Worm (Caenorhabditis elegans) whole organism, L3 larva: Measurements from ENCODE around the gene rheb-1.

ENCODE experiments used
- R02D3.7 ChIP-seq: fragments of 150-350 bp; optimal IDR thresholded peaks from 2 replicates; lab custom pipeline; 2014; ENCODE audit warnings: missing biosample characterization, missing genetic modification characterization
- ZK546.5 ChIP-seq: sonication (generic microtip); optimal IDR thresholded peaks from 2 replicates; lab custom pipeline; 2017; ENCODE audit warnings: missing biosample characterization, missing genetic modification characterization
- aly-2 ChIP-seq: fragments of 150-350 bp; optimal IDR thresholded peaks from 2 replicates; lab custom pipeline; 2014; ENCODE audit warnings: missing biosample characterization, missing genetic modification characterization
- ama-1 ChIP-seq: fragments of 150-350 bp; optimal IDR thresholded peaks from 2 replicates; lab custom pipeline; 2018
- ceh-16 ChIP-seq: sonication (generic microtip); optimal IDR thresholded peaks from 2 replicates; lab custom pipeline; 2017; ENCODE audit warnings: missing biosample characterization, missing genetic modification characterization
- ceh-28 ChIP-seq: fragments of 150-350 bp; optimal IDR thresholded peaks from 2 replicates; lab custom pipeline; 2014; ENCODE audit warnings: missing biosample characterization, missing genetic modification reagents, missing genetic modification characterization
- ceh-82 ChIP-seq: fragments of 150-350 bp; optimal IDR thresholded peaks from 2 replicates; lab custom pipeline; 2014; ENCODE audit warnings: missing biosample characterization, missing genetic modification characterization
- ceh-9 ChIP-seq: sonication (generic microtip); optimal IDR thresholded peaks from 2 replicates; lab custom pipeline; 2018; ENCODE audit warnings: missing biosample characterization, missing genetic modification characterization
- daf-12 ChIP-seq: fragments of 150-350 bp; optimal IDR thresholded peaks from 2 replicates; lab custom pipeline; 2014; ENCODE audit warnings: missing biosample characterization, missing genetic modification reagents, missing genetic modification characterization
- egl-27 ChIP-seq: sonication (generic microtip); optimal IDR thresholded peaks from 4 replicates; lab custom pipeline; 2017; ENCODE audit warnings: missing biosample characterization, missing genetic modification reagents, missing genetic modification characterization
- egl-5 ChIP-seq: fragments of 150-350 bp; optimal IDR thresholded peaks from 2 replicates; lab custom pipeline; 2017; ENCODE audit warnings: missing biosample characterization, missing genetic modification reagents, missing genetic modification characterization, inconsistent platforms
- elt-1 ChIP-seq: fragments of 150-350 bp; optimal IDR thresholded peaks from 2 replicates; lab custom pipeline; 2014; ENCODE audit warnings: missing biosample characterization, missing genetic modification characterization
- elt-2 ChIP-seq: sonication (generic microtip); optimal IDR thresholded peaks from 2 replicates; lab custom pipeline; 2016; ENCODE audit warnings: missing genetic modification reagents, mild to moderate bottlenecking, missing genetic modification characterization, missing compliant biosample characterization
- elt-3 ChIP-seq, 3 experiments: fragments of 150-350 bp in 1 of 3; sonication (generic microtip) in 2 of 3; optimal IDR thresholded peaks; 2 replicates in 2 of 3; 4 replicates in 1 of 3; lab custom pipeline; 2014 to 2017; ENCODE audit warnings: missing biosample characterization in 3 of 3, missing genetic modification characterization in 3 of 3
- eor-1 ChIP-seq, 2 experiments: fragments of 150-350 bp; optimal IDR thresholded peaks; 2 replicates each; lab custom pipeline; 2014 to 2018; ENCODE audit warnings: missing biosample characterization in 2 of 2, missing genetic modification characterization in 2 of 2
- fkh-10 ChIP-seq: sonication (generic microtip); optimal IDR thresholded peaks from 2 replicates; lab custom pipeline; 2017; ENCODE audit warnings: missing biosample characterization, missing genetic modification reagents, missing genetic modification characterization
- fkh-2 ChIP-seq: fragments of 150-350 bp; optimal IDR thresholded peaks from 2 replicates; lab custom pipeline; 2014; ENCODE audit warnings: missing biosample characterization, missing genetic modification reagents, missing genetic modification characterization
- fos-1 ChIP-seq: fragments of 150-350 bp; optimal IDR thresholded peaks from 2 replicates; lab custom pipeline; 2014; ENCODE audit warnings: missing biosample characterization, missing genetic modification characterization
- hmg-11 ChIP-seq: sonication (generic microtip); optimal IDR thresholded peaks from 2 replicates; lab custom pipeline; 2016; ENCODE audit warnings: missing genetic modification characterization, missing compliant biosample characterization
- jun-1 ChIP-seq: fragments of 150-350 bp; optimal IDR thresholded peaks from 2 replicates; lab custom pipeline; 2014; ENCODE audit warnings: missing biosample characterization, missing genetic modification reagents, missing genetic modification characterization
- lin-15B ChIP-seq: fragments of 150-350 bp; optimal IDR thresholded peaks from 2 replicates; lab custom pipeline; 2014; ENCODE audit warnings: missing biosample characterization, missing genetic modification characterization
- lin-39 ChIP-seq: fragments of 150-350 bp; optimal IDR thresholded peaks from 2 replicates; lab custom pipeline; 2018; ENCODE audit warnings: missing biosample characterization, missing genetic modification reagents, missing genetic modification characterization
- lsy-12 ChIP-seq: sonication (generic microtip); optimal IDR thresholded peaks from 2 replicates; lab custom pipeline; 2016; ENCODE audit warnings: mild to moderate bottlenecking, missing genetic modification characterization, missing compliant biosample characterization
- mdl-1 ChIP-seq: fragments of 150-350 bp; optimal IDR thresholded peaks from 2 replicates; lab custom pipeline; 2014; ENCODE audit warnings: missing biosample characterization, missing genetic modification characterization
- mml-1 ChIP-seq: fragments of 150-350 bp; sonication (generic microtip); optimal IDR thresholded peaks from 3 replicates; lab custom pipeline; 2014; ENCODE audit warnings: missing biosample characterization, missing genetic modification characterization
- nfya-1 ChIP-seq: sonication (generic microtip); optimal IDR thresholded peaks from 2 replicates; lab custom pipeline; 2017; ENCODE audit warnings: missing genetic modification characterization, mild to moderate bottlenecking, missing compliant biosample characterization, antibody characterized with exemption, moderate library complexity; ENCODE audit not compliant: insufficient read depth
- nhr-11 ChIP-seq: fragments of 150-350 bp; optimal IDR thresholded peaks from 2 replicates; lab custom pipeline; 2014; ENCODE audit warnings: missing biosample characterization, missing genetic modification characterization
- nhr-12 ChIP-seq: fragments of 150-350 bp; optimal IDR thresholded peaks from 2 replicates; lab custom pipeline; 2014; ENCODE audit warnings: missing biosample characterization, missing genetic modification characterization
- nhr-23 ChIP-seq: fragments of 150-350 bp; optimal IDR thresholded peaks from 2 replicates; lab custom pipeline; 2014; ENCODE audit warnings: missing biosample characterization, missing genetic modification reagents, missing genetic modification characterization
- nhr-237 ChIP-seq: fragments of 150-350 bp; optimal IDR thresholded peaks from 2 replicates; lab custom pipeline; 2014; ENCODE audit warnings: missing biosample characterization, missing genetic modification characterization
- nhr-25 ChIP-seq: sonication (generic microtip); optimal IDR thresholded peaks from 2 replicates; lab custom pipeline; 2017; ENCODE audit warnings: missing biosample characterization, missing genetic modification characterization
- nhr-28 ChIP-seq: fragments of 150-350 bp; optimal IDR thresholded peaks from 2 replicates; lab custom pipeline; 2014; ENCODE audit warnings: missing biosample characterization, missing genetic modification characterization
- nhr-43 ChIP-seq: sonication (generic microtip); optimal IDR thresholded peaks from 2 replicates; lab custom pipeline; 2016; ENCODE audit warnings: mild to moderate bottlenecking, missing genetic modification characterization, missing compliant biosample characterization; ENCODE audit not compliant: poor library complexity, severe bottlenecking
- nhr-67 ChIP-seq: fragments of 150-350 bp; optimal IDR thresholded peaks from 2 replicates; lab custom pipeline; 2014; ENCODE audit warnings: missing biosample characterization, missing genetic modification characterization
- nhr-76 ChIP-seq: fragments of 150-350 bp; sonication (generic microtip); optimal IDR thresholded peaks from 5 replicates; lab custom pipeline; 2014; ENCODE audit warnings: missing biosample characterization, missing genetic modification characterization
- nhr-77 ChIP-seq: fragments of 150-350 bp; optimal IDR thresholded peaks from 2 replicates; lab custom pipeline; 2014; ENCODE audit warnings: missing biosample characterization, missing genetic modification characterization
- pha-4 ChIP-seq: fragments of 150-350 bp; optimal IDR thresholded peaks from 2 replicates; lab custom pipeline; 2014; ENCODE audit warnings: missing biosample characterization, missing genetic modification reagents, missing genetic modification characterization
- pqm-1 ChIP-seq: fragments of 150-350 bp; optimal IDR thresholded peaks from 2 replicates; lab custom pipeline; 2017; ENCODE audit warnings: missing biosample characterization, missing genetic modification characterization, inconsistent platforms
- sea-2 ChIP-seq: fragments of 150-350 bp; sonication (generic microtip); optimal IDR thresholded peaks from 4 replicates; lab custom pipeline; 2014; ENCODE audit warnings: missing biosample characterization, missing genetic modification reagents, missing genetic modification characterization
- skn-1 ChIP-seq: fragments of 150-350 bp; optimal IDR thresholded peaks from 2 replicates; lab custom pipeline; 2014; ENCODE audit warnings: missing biosample characterization, missing genetic modification characterization
- snpc-4 ChIP-seq: fragments of 150-350 bp; optimal IDR thresholded peaks from 2 replicates; lab custom pipeline; 2014; ENCODE audit warnings: missing biosample characterization, missing genetic modification characterization
- tbx-2 ChIP-seq: sonication (generic microtip); optimal IDR thresholded peaks from 2 replicates; lab custom pipeline; 2016; ENCODE audit warnings: mild to moderate bottlenecking, missing genetic modification characterization, missing compliant biosample characterization
- unc-39 ChIP-seq: sonication (generic microtip); optimal IDR thresholded peaks from 4 replicates; lab custom pipeline; 2017; ENCODE audit warnings: missing biosample characterization, missing genetic modification characterization
- unc-62 ChIP-seq: fragments of 150-350 bp; sonication (generic microtip); optimal IDR thresholded peaks from 4 replicates; lab custom pipeline; 2014; ENCODE audit warnings: missing biosample characterization, missing genetic modification reagents, missing genetic modification characterization
- zag-1 ChIP-seq: fragments of 150-350 bp; optimal IDR thresholded peaks from 2 replicates; lab custom pipeline; 2014; ENCODE audit warnings: missing biosample characterization, missing genetic modification characterization
- ztf-11 ChIP-seq: fragments of 150-350 bp; optimal IDR thresholded peaks from 2 replicates; lab custom pipeline; 2014; ENCODE audit warnings: missing biosample characterization, missing genetic modification characterization
- ztf-4 ChIP-seq: fragments of 150-350 bp; optimal IDR thresholded peaks from 2 replicates; lab custom pipeline; 2014; ENCODE audit warnings: missing biosample characterization, missing genetic modification characterization

Gene rheb-1

ce11 chrIII:9455980-9456658 lies at the start of gene rheb-1, which contains the start of gene spk-1:
TSS of gene rheb-1 (minus strand) at chrIII:9456030.
TSS of gene spk-1 (plus strand) at chrIII:9456608.
- TF ChIP-seq hmg-11 (tag; lab: Kevin White, UChicago) (peak; percentile 82), lin-39 (tag; lab: Kevin White, UChicago) (peak; percentile 94), nhr-12 (tag; lab: Kevin White, UChicago) (no peak), egl-27 (tag; lab: Kevin White, UChicago) (peak; percentile 62), egl-5 (peak; percentile 61), zag-1 (tag; lab: Kevin White, UChicago) (no peak), tbx-2 (peak; percentile 66), nhr-23 (peak; percentile 83), ceh-9 (no peak), ztf-11 (tag; lab: Kevin White, UChicago) (no peak), sea-2 (no peak), unc-39 (tag; lab: Kevin White, UChicago) (no peak), lin-15B (tag; lab: Kevin White, UChicago) (peak; percentile 86), snpc-4 (peak; percentile 92), fos-1 (tag; lab: Kevin White, UChicago) (no peak), nhr-237 (tag; lab: Kevin White, UChicago) (no peak), R02D3.7 (tag; lab: Kevin White, UChicago) (peak; percentile 71), ceh-82 (tag; lab: Kevin White, UChicago) (peak; percentile 41), elt-1 (peak; percentile 36), elt-2 (tag; lab: Kevin White, UChicago) (peak; percentile 98), nhr-76 (tag; lab: Kevin White, UChicago) (no peak), nhr-28 (no peak), elt-3 (tag; optimal IDR thresholded peaks at IDR 0.05; lab: Kevin White, UChicago) (no peak), nhr-67 (no peak), jun-1 (tag; lab: Kevin White, UChicago) (peak; percentile 90), nhr-25 (tag; lab: Kevin White, UChicago) (peak; percentile 90), aly-2 (no peak), mml-1 (no peak), nhr-77 (tag; lab: Kevin White, UChicago) (no peak), skn-1 (tag; lab: Kevin White, UChicago) (peak; percentile 39), eor-1 (tag; optimal IDR thresholded peaks at IDR 0.05; lab: Kevin White, UChicago) (no peak), daf-12 (tag; lab: Kevin White, UChicago) (no peak), unc-62 (GFP tag; lab: Kevin White, UChicago) (peak; percentile 24), ceh-16 (tag; lab: Kevin White, UChicago) (peak; percentile 70), ZK546.5 (tag; lab: Kevin White, UChicago) (peak; percentile 90), nfya-1 (tag; lab: Kevin White, UChicago) (peak; percentile 95), nhr-43 (tag; lab: Kevin White, UChicago) (peak; percentile 89), nhr-11 (tag; lab: Kevin White, UChicago) (peak; percentile 17), pqm-1 (peak; percentile 96), fkh-2 (no peak), pha-4 (tag; lab: Kevin White, UChicago) (peak; percentile 99), mdl-1 (peak; percentile 7), ceh-28 (tag; lab: Kevin White, UChicago) (peak; percentile 91), lsy-12 (tag; lab: Kevin White, UChicago) (peak; percentile 95), ztf-4 (tag; lab: Kevin White, UChicago) (peak; percentile 58), fkh-10 (peak; percentile 47), ama-1 (lab: Kevin White, UChicago) (peak; percentile 65)
